Worm (Caenorhabditis elegans) whole organism, mixed stage, embryonic: ENCODE results near the gene oac-40.

ENCODE experiments used
- M03D4.4 ChIP-seq: sonication (generic microtip); optimal IDR thresholded peaks from 2 replicates; lab custom pipeline; 2017; ENCODE audit warnings: mild to moderate bottlenecking, missing genetic modification characterization, missing compliant biosample characterization
- bed-3 ChIP-seq: fragments of 200-800 bp; sonication (Bioruptor generic); optimal IDR thresholded peaks from 3 replicates; lab custom pipeline; 2018; ENCODE audit warnings: mild to moderate bottlenecking, missing genetic modification characterization, moderate library complexity, missing compliant biosample characterization
- blmp-1 ChIP-seq: fragments of 150-350 bp; optimal IDR thresholded peaks from 2 replicates; lab custom pipeline; 2014; ENCODE audit warnings: missing biosample characterization, missing genetic modification characterization
- ceh-39 ChIP-seq: fragments of 150-350 bp; optimal IDR thresholded peaks from 2 replicates; lab custom pipeline; 2014; ENCODE audit warnings: missing biosample characterization, missing genetic modification characterization
- ces-1 ChIP-seq: fragments of 150-350 bp; optimal IDR thresholded peaks from 2 replicates; lab custom pipeline; 2014; ENCODE audit warnings: missing biosample characterization, missing genetic modification reagents, missing genetic modification characterization
- drap-1 ChIP-seq: fragments of 200-800 bp; sonication (Bioruptor generic); optimal IDR thresholded peaks from 3 replicates; lab custom pipeline; 2018; ENCODE audit warnings: mild to moderate bottlenecking, missing genetic modification characterization, missing compliant biosample characterization
- elt-1 ChIP-seq: sonication (generic microtip); optimal IDR thresholded peaks from 2 replicates; lab custom pipeline; 2017; ENCODE audit warnings: missing genetic modification characterization, mild to moderate bottlenecking, missing compliant biosample characterization, antibody characterized with exemption, moderate library complexity, borderline replicate concordance; ENCODE audit not compliant: insufficient read depth
- elt-3 ChIP-seq: fragments of 150-350 bp; optimal IDR thresholded peaks from 2 replicates; lab custom pipeline; 2014; ENCODE audit warnings: missing biosample characterization, missing genetic modification characterization
- flh-1 ChIP-seq: fragments of 200-800 bp; sonication (Bioruptor generic); optimal IDR thresholded peaks from 2 replicates; lab custom pipeline; 2018; ENCODE audit warnings: mild to moderate bottlenecking, missing genetic modification characterization, moderate library complexity, missing compliant biosample characterization
- ham-2 ChIP-seq: fragments of 200-800 bp; sonication (Bioruptor generic); optimal IDR thresholded peaks from 2 replicates; lab custom pipeline; 2018; ENCODE audit warnings: mild to moderate bottlenecking, missing genetic modification characterization, missing compliant biosample characterization
- lin-32 ChIP-seq: fragments of 200-800 bp; sonication (Bioruptor generic); optimal IDR thresholded peaks from 2 replicates; lab custom pipeline; 2018; ENCODE audit warnings: mild to moderate bottlenecking, missing genetic modification characterization, missing compliant biosample characterization
- mab-5 ChIP-seq: fragments of 150-350 bp; optimal IDR thresholded peaks from 2 replicates; lab custom pipeline; 2014; ENCODE audit warnings: missing biosample characterization, missing genetic modification characterization
- mls-2 ChIP-seq: sonication (generic microtip); optimal IDR thresholded peaks from 2 replicates; lab custom pipeline; 2016; ENCODE audit warnings: mild to moderate bottlenecking, missing genetic modification characterization, moderate library complexity, missing compliant biosample characterization
- nhr-2 ChIP-seq: fragments of 150-350 bp; optimal IDR thresholded peaks from 2 replicates; lab custom pipeline; 2014; ENCODE audit warnings: missing biosample characterization, missing genetic modification characterization
- nhr-237 ChIP-seq: fragments of 150-350 bp; optimal IDR thresholded peaks from 2 replicates; lab custom pipeline; 2014; ENCODE audit warnings: missing biosample characterization, missing genetic modification characterization
- pha-4 ChIP-seq: fragments of 150-350 bp; optimal IDR thresholded peaks from 2 replicates; lab custom pipeline; 2018; ENCODE audit warnings: missing biosample characterization, missing genetic modification reagents, missing genetic modification characterization
- sem-2 ChIP-seq: fragments of 200-800 bp; sonication (Bioruptor generic); optimal IDR thresholded peaks from 2 replicates; lab custom pipeline; 2018; ENCODE audit warnings: mild to moderate bottlenecking, missing genetic modification characterization, missing compliant biosample characterization
- snpc-4 ChIP-seq: fragments of 150-350 bp; optimal IDR thresholded peaks from 2 replicates; lab custom pipeline; 2014; ENCODE audit warnings: missing biosample characterization, missing genetic modification characterization
- tbx-8 ChIP-seq: fragments of 200-800 bp; sonication (Bioruptor generic); optimal IDR thresholded peaks from 2 replicates; lab custom pipeline; 2018; ENCODE audit warnings: mild to moderate bottlenecking, missing genetic modification characterization, moderate library complexity, missing compliant biosample characterization
- unc-120 ChIP-seq: sonication (generic microtip); optimal IDR thresholded peaks from 2 replicates; lab custom pipeline; 2017; ENCODE audit warnings: missing genetic modification characterization, missing compliant biosample characterization; ENCODE audit not compliant: poor library complexity, severe bottlenecking
- unc-39 ChIP-seq: fragments of 150-350 bp; optimal IDR thresholded peaks from 2 replicates; lab custom pipeline; 2014; ENCODE audit warnings: missing biosample characterization, missing genetic modification characterization
- unc-62 ChIP-seq: fragments of 150-350 bp; optimal IDR thresholded peaks from 2 replicates; lab custom pipeline; 2014; ENCODE audit warnings: missing biosample characterization, missing genetic modification reagents, missing genetic modification characterization
- zip-8 ChIP-seq: fragments of 150-350 bp; optimal IDR thresholded peaks from 2 replicates; lab custom pipeline; 2014; ENCODE audit warnings: missing biosample characterization, missing genetic modification characterization
- ztf-11 ChIP-seq: fragments of 150-350 bp; optimal IDR thresholded peaks from 2 replicates; lab custom pipeline; 2014; ENCODE audit warnings: missing biosample characterization, missing genetic modification characterization

oac-40 gene

ce11 chrV:9065915-9066314 is 49.3 kb downstream of the oac-40 start:
- TF ChIP-seq ceh-39 (tag; lab: Kevin White, UChicago) (no peak), nhr-237 (tag; lab: Kevin White, UChicago) (no peak), elt-1 (tag; lab: Kevin White, UChicago) (no peak), blmp-1 (no peak), lin-32 (no peak), ham-2 (GFP tag; lab: Kevin White, UChicago) (no peak), bed-3 (no peak), mls-2 (tag; lab: Kevin White, UChicago) (no peak), nhr-2 (tag; lab: Kevin White, UChicago) (no peak), tbx-8 (GFP tag; lab: Kevin White, UChicago) (no peak), M03D4.4 (tag; lab: Kevin White, UChicago) (no peak), ztf-11 (tag; lab: Kevin White, UChicago) (no peak), snpc-4 (tag; lab: Kevin White, UChicago) (no peak), elt-3 (tag; lab: Kevin White, UChicago) (no peak), pha-4 (tag; lab: Kevin White, UChicago) (no peak), drap-1 (GFP tag; lab: Kevin White, UChicago) (no peak), zip-8 (no peak)
- TF ChIP-seq, all 35 proteins: peak for 0

ce11 chrV:9067678-9068077 is 51.1 kb downstream of the oac-40 start, which contains the start of gene fip-2:
Gene fip-2 (plus strand): TSS chrV:9067978.
- TF ChIP-seq ztf-11 (tag; lab: Kevin White, UChicago) (no peak), unc-39 (tag; lab: Kevin White, UChicago) (no peak), ham-2 (GFP tag; lab: Kevin White, UChicago) (no peak), unc-62 (GFP tag; lab: Kevin White, UChicago) (no peak), mab-5 (tag; lab: Kevin White, UChicago) (no peak), ceh-39 (tag; lab: Kevin White, UChicago) (no peak), nhr-2 (tag; lab: Kevin White, UChicago) (no peak), sem-2 (GFP tag; lab: Kevin White, UChicago) (no peak), elt-3 (tag; lab: Kevin White, UChicago) (no peak), M03D4.4 (tag; lab: Kevin White, UChicago) (no peak), ces-1 (GFP tag; lab: Kevin White, UChicago) (no peak), flh-1 (GFP tag; lab: Kevin White, UChicago) (no peak), mls-2 (tag; lab: Kevin White, UChicago) (no peak), drap-1 (GFP tag; lab: Kevin White, UChicago) (no peak), unc-120 (no peak), pha-4 (tag; lab: Kevin White, UChicago) (no peak)
